Fruit fly (Drosophila melanogaster) whole organism, prepupa: ENCODE data around the gene Or85f.
A peak's percentile ranks its signal among the peaks of the same experiment; 100 is the strongest.

Source experiments
- Blimp-1 ChIP-seq: fragments of 200-800 bp; sonication (Bioruptor generic); optimal IDR thresholded peaks from 3 replicates; lab custom pipeline; 2017; ENCODE audit warnings: missing biosample characterization, missing genetic modification characterization, mild to moderate bottlenecking, moderate library complexity, missing genetic modification reagents
- CG10669 ChIP-seq: fragments of 200-800 bp; sonication (Bioruptor generic); optimal IDR thresholded peaks from 3 replicates; lab custom pipeline; 2018; ENCODE audit warnings: missing biosample characterization, mild to moderate bottlenecking, missing genetic modification characterization, moderate library complexity
- CG11294 ChIP-seq: fragments of 200-800 bp; sonication (Bioruptor generic); IDR thresholded peaks from 2 replicates; pipeline ENCODE4 v1.3.6; 2022; ENCODE audit warnings: missing biosample characterization, missing genetic modification characterization
- CG11762 ChIP-seq: fragments of 200-800 bp; sonication (Bioruptor generic); optimal IDR thresholded peaks from 3 replicates; lab custom pipeline; 2016; ENCODE audit warnings: missing biosample characterization, missing genetic modification characterization; ENCODE audit not compliant: insufficient read depth
- CG11902 ChIP-seq: fragments of 200-800 bp; sonication (Bioruptor generic); optimal IDR thresholded peaks from 3 replicates; lab custom pipeline; 2016; ENCODE audit warnings: missing biosample characterization, missing genetic modification characterization
- CG15336 ChIP-seq: fragments of 200-800 bp; sonication (Bioruptor generic); IDR thresholded peaks from 2 replicates; pipeline ENCODE4 v1.3.6; 2022; ENCODE audit warnings: missing biosample characterization, missing genetic modification characterization
- CG1621 ChIP-seq: fragments of 200-800 bp; sonication (Bioruptor generic); optimal IDR thresholded peaks from 3 replicates; lab custom pipeline; 2018; ENCODE audit warnings: missing biosample characterization, mild to moderate bottlenecking, missing genetic modification characterization
- CG16779 ChIP-seq: fragments of 200-800 bp; sonication (Bioruptor generic); optimal IDR thresholded peaks from 3 replicates; lab custom pipeline; 2017; ENCODE audit warnings: missing biosample characterization, mild to moderate bottlenecking, missing genetic modification characterization
- CG3032 ChIP-seq: fragments of 200-800 bp; optimal IDR thresholded peaks from 2 replicates; lab custom pipeline; 2019; ENCODE audit warnings: missing biosample characterization, mild to moderate bottlenecking, missing genetic modification characterization, moderate library complexity
- CG31627 ChIP-seq: fragments of 200-800 bp; sonication (Bioruptor generic); optimal IDR thresholded peaks from 3 replicates; lab custom pipeline; 2016; ENCODE audit warnings: missing biosample characterization, missing genetic modification characterization
- CG34406 ChIP-seq: fragments of 200-800 bp; sonication (Bioruptor generic); optimal IDR thresholded peaks from 3 replicates; lab custom pipeline; 2016; ENCODE audit warnings: missing biosample characterization, missing genetic modification characterization
- CG4318 ChIP-seq: fragments of 200-800 bp; sonication (Bioruptor generic); optimal IDR thresholded peaks from 3 replicates; lab custom pipeline; 2017; ENCODE audit warnings: missing biosample characterization, mild to moderate bottlenecking, missing genetic modification characterization
- CG6163 ChIP-seq: fragments of 200-800 bp; sonication (Bioruptor generic); IDR thresholded peaks from 3 replicates; pipeline ENCODE4 v1.3.6; 2022; ENCODE audit warnings: missing biosample characterization, missing genetic modification characterization
- CG6276 ChIP-seq: fragments of 200-800 bp; sonication (Bioruptor generic); optimal IDR thresholded peaks from 2 replicates; lab custom pipeline; 2017; ENCODE audit warnings: missing biosample characterization, mild to moderate bottlenecking, missing genetic modification characterization
- CG6792 ChIP-seq: fragments of 200-800 bp; sonication (Bioruptor generic); optimal IDR thresholded peaks from 3 replicates; lab custom pipeline; 2016; ENCODE audit warnings: missing biosample characterization, missing genetic modification characterization
- CG6808 ChIP-seq: fragments of 200-800 bp; sonication (Bioruptor generic); optimal IDR thresholded peaks from 3 replicates; lab custom pipeline; 2017; ENCODE audit warnings: missing biosample characterization, missing genetic modification characterization, mild to moderate bottlenecking, moderate library complexity, missing genetic modification reagents
- CG6854 ChIP-seq: fragments of 200-800 bp; sonication (Bioruptor generic); optimal IDR thresholded peaks from 2 replicates; lab custom pipeline; 2017; ENCODE audit warnings: missing biosample characterization, mild to moderate bottlenecking, missing genetic modification characterization
- CG7368 ChIP-seq: fragments of 200-800 bp; sonication (Bioruptor generic); optimal IDR thresholded peaks from 3 replicates; lab custom pipeline; 2016; ENCODE audit warnings: missing biosample characterization, missing genetic modification characterization
- CG8119 ChIP-seq: fragments of 200-800 bp; sonication (Bioruptor generic); IDR thresholded peaks from 3 replicates; pipeline ENCODE4 v1.3.6; 2022; ENCODE audit warnings: missing biosample characterization, missing genetic modification characterization
- CG8319 ChIP-seq: fragments of 200-800 bp; sonication (Bioruptor generic); optimal IDR thresholded peaks from 3 replicates; lab custom pipeline; 2016; ENCODE audit warnings: missing biosample characterization, missing genetic modification characterization
- CG8632 ChIP-seq: fragments of 200-800 bp; sonication (Bioruptor generic); optimal IDR thresholded peaks from 3 replicates; lab custom pipeline; 2016; ENCODE audit warnings: missing biosample characterization, missing genetic modification characterization
- Eip75B ChIP-seq: fragments of 200-800 bp; sonication (Bioruptor generic); optimal IDR thresholded peaks from 3 replicates; lab custom pipeline; 2016; ENCODE audit warnings: missing biosample characterization, missing genetic modification characterization
- Eip78C ChIP-seq: fragments of 200-800 bp; sonication (Bioruptor generic); peaks from one replicate; lab custom pipeline; 2016; ENCODE audit warnings: missing biosample characterization, missing genetic modification characterization
- Eip93F ChIP-seq: fragments of 200-800 bp; sonication (Bioruptor generic); optimal IDR thresholded peaks from 2 replicates; lab custom pipeline; 2016; ENCODE audit warnings: missing biosample characterization, mild to moderate bottlenecking, missing genetic modification characterization
- Ets21C ChIP-seq: fragments of 200-800 bp; sonication (Bioruptor generic); optimal IDR thresholded peaks from 3 replicates; lab custom pipeline; 2016; ENCODE audit warnings: missing biosample characterization, missing genetic modification characterization
- Ets96B ChIP-seq: fragments of 200-800 bp; optimal IDR thresholded peaks from 2 replicates; lab custom pipeline; 2019; ENCODE audit warnings: missing biosample characterization, mild to moderate bottlenecking, missing genetic modification characterization, moderate library complexity
- Gug ChIP-seq: fragments of 200-800 bp; sonication (Bioruptor generic); IDR thresholded peaks from 2 replicates; pipeline ENCODE4 v1.3.6; 2022; ENCODE audit warnings: missing biosample characterization, missing genetic modification characterization
- Hr39 ChIP-seq: fragments of 200-800 bp; sonication (Bioruptor generic); optimal IDR thresholded peaks from 2 replicates; lab custom pipeline; 2016; ENCODE audit warnings: missing biosample characterization, missing genetic modification characterization
- Hr4 ChIP-seq: fragments of 200-800 bp; sonication (Bioruptor generic); optimal IDR thresholded peaks from 3 replicates; lab custom pipeline; 2016; ENCODE audit warnings: missing biosample characterization, missing genetic modification characterization
- Lpt ChIP-seq: fragments of 200-800 bp; sonication (Bioruptor generic); optimal IDR thresholded peaks from 3 replicates; lab custom pipeline; 2016; ENCODE audit warnings: missing biosample characterization, missing genetic modification characterization
- OdsH ChIP-seq: fragments of 200-800 bp; sonication (Bioruptor generic); optimal IDR thresholded peaks from 3 replicates; lab custom pipeline; 2016; ENCODE audit warnings: missing biosample characterization, missing genetic modification characterization
- Smox ChIP-seq: fragments of 200-800 bp; sonication (Bioruptor generic); optimal IDR thresholded peaks from 3 replicates; lab custom pipeline; 2016; ENCODE audit warnings: missing biosample characterization, missing genetic modification characterization
- Sox102F ChIP-seq: fragments of 200-800 bp; sonication (Bioruptor generic); optimal IDR thresholded peaks from 2 replicates; lab custom pipeline; 2016; ENCODE audit warnings: missing biosample characterization, mild to moderate bottlenecking, missing genetic modification characterization
- Sox14 ChIP-seq: fragments of 200-800 bp; sonication (Bioruptor generic); optimal IDR thresholded peaks from 3 replicates; lab custom pipeline; 2016; ENCODE audit warnings: missing biosample characterization, missing genetic modification characterization
- achi ChIP-seq: fragments of 200-800 bp; sonication (Bioruptor generic); optimal IDR thresholded peaks from 3 replicates; lab custom pipeline; 2016; ENCODE audit warnings: missing biosample characterization, missing genetic modification characterization
- cyc ChIP-seq: fragments of 200-800 bp; sonication (Bioruptor generic); optimal IDR thresholded peaks from 3 replicates; lab custom pipeline; 2016; ENCODE audit warnings: missing biosample characterization, missing genetic modification characterization
- dac ChIP-seq: fragments of 200-800 bp; sonication (Bioruptor generic); optimal IDR thresholded peaks from 2 replicates; lab custom pipeline; 2017; ENCODE audit warnings: missing biosample characterization, mild to moderate bottlenecking, missing genetic modification characterization
- dsx ChIP-seq: fragments of 200-800 bp; optimal IDR thresholded peaks from 3 replicates; lab custom pipeline; 2019; ENCODE audit warnings: missing biosample characterization, mild to moderate bottlenecking, missing genetic modification characterization, moderate library complexity; ENCODE audit not compliant: poor library complexity, severe bottlenecking
- eg ChIP-seq: fragments of 200-800 bp; sonication (Bioruptor generic); IDR thresholded peaks from 3 replicates; pipeline ENCODE4 v1.3.6; 2022; ENCODE audit warnings: missing biosample characterization, missing genetic modification characterization
- fd59A ChIP-seq: fragments of 200-800 bp; sonication (Bioruptor generic); optimal IDR thresholded peaks from 2 replicates; lab custom pipeline; 2017; ENCODE audit warnings: missing biosample characterization, mild to moderate bottlenecking, missing genetic modification characterization, missing genetic modification reagents
- fd85E ChIP-seq: fragments of 200-800 bp; sonication (Bioruptor generic); optimal IDR thresholded peaks from 3 replicates; lab custom pipeline; 2016; ENCODE audit warnings: missing biosample characterization, missing genetic modification characterization
- fkh ChIP-seq: fragments of 200-800 bp; sonication (Bioruptor generic); optimal IDR thresholded peaks from 3 replicates; lab custom pipeline; 2017; ENCODE audit warnings: missing biosample characterization, mild to moderate bottlenecking, missing genetic modification characterization, moderate library complexity
- lz ChIP-seq: fragments of 200-800 bp; sonication (Bioruptor generic); optimal IDR thresholded peaks from 3 replicates; lab custom pipeline; 2016; ENCODE audit warnings: missing biosample characterization, missing genetic modification characterization
- pdm3 ChIP-seq: fragments of 200-800 bp; sonication (Bioruptor generic); optimal IDR thresholded peaks from 3 replicates; lab custom pipeline; 2016; ENCODE audit warnings: missing biosample characterization, missing genetic modification characterization
- salr ChIP-seq, 2 experiments: fragments of 200-800 bp; sonication (Bioruptor generic); optimal IDR thresholded peaks; 3 replicates each; lab custom pipeline; 2016 to 2018; ENCODE audit warnings: missing biosample characterization in 2 of 2, missing genetic modification characterization in 2 of 2, mild to moderate bottlenecking in 1 of 2
- svp ChIP-seq: fragments of 200-800 bp; sonication (Bioruptor generic); peaks from one replicate; lab custom pipeline; 2016; ENCODE audit warnings: missing biosample characterization, missing genetic modification characterization
- topi ChIP-seq: fragments of 200-800 bp; sonication (Bioruptor generic); optimal IDR thresholded peaks from 3 replicates; lab custom pipeline; 2016; ENCODE audit warnings: missing biosample characterization, missing genetic modification characterization
- vri ChIP-seq: fragments of 200-800 bp; sonication (Bioruptor generic); optimal IDR thresholded peaks from 3 replicates; lab custom pipeline; 2016; ENCODE audit warnings: missing biosample characterization, mild to moderate bottlenecking, missing genetic modification characterization

Gene Or85f

DNA sequence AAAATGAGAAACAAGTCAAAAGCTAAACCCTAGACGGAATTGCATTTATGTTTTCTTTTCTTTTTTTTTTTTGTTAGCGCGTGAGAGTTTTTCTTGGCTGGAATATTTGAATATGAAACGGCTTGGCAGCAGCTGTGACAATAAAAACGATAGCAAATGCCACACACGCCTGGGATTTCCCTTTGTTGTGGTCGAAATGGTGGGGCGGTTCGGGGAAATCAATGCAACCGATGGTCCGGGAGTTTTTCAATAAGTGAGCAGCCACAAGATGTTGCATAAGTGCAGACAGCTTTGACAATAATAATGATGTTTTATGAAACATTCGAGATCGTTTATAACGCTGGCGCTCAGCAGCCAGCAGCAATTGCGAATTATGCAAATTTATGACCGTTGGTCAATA, 21.2 kb upstream of the Or85f start:
- no peak for TF ChIP-seq dac

DNA sequence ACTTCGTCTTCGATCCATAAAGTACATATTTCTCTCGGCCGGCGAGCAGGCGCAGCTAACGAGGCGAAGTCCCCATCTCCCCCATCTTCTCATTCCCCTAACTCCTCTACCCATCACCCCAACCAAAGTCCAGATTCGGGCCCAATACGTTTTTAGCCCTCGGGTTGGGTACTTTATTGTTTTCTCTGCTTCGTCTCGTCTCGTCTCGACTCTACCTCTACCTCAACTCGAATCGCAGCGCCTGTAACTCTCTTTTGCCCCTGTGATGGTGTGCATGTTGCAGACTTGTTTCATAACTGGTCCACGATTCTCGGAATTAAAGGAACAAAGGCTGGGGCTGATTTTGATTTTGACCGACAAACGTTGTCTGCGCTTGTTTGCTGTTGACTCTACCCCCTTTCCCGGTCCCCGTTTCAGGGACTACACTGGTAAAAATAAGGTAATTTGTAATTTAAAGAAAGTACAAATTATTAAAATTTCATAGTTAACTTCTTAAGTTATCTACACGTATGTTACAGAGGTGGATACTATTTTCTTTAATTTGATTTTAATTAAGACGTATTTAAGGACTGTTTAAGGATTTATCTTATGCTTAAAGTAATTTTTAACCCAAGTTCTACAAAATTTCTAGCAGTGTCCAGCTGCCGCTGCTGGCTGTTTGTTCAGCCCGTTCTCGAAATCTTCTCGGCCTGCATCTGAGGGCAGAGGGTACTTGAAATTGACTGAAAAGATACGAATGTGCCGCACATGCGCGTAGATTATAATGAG, 19.2 kb upstream of the Or85f start:
- TF ChIP-seq topi (GFP tag; lab: Kevin White, UChicago) (peak; percentile 94), CG6854 (GFP tag; lab: Kevin White, UChicago) (peak; percentile 81), Ets96B (peak; percentile 88), CG6792 (peak; percentile 91), Blimp-1 (GFP tag; lab: Kevin White, UChicago) (peak; percentile 80), Eip93F (peak; percentile 78), CG6163 (GFP tag; lab: Robert Waterston, UW) (peak; percentile 70; the same call in 2 of the 3 replicates), fkh (peak; percentile 66), Sox14 (GFP tag; lab: Kevin White, UChicago) (peak; percentile 77), Eip75B (GFP tag; lab: Kevin White, UChicago) (peak; percentile 89), fd59A (peak; percentile 86), CG3032 (peak; percentile 92), Ets21C (GFP tag; lab: Kevin White, UChicago) (peak; percentile 74), Gug (peak; percentile 12; the same call in 1 of the 2 replicates), Eip78C (peak; percentile 98), eg (GFP tag; lab: Robert Waterston, UW) (peak; percentile 52), cyc (GFP tag; lab: Kevin White, UChicago) (peak; percentile 87), lz (GFP tag; lab: Kevin White, UChicago) (peak; percentile 92), Smox (GFP tag; lab: Kevin White, UChicago) (peak; percentile 88), CG11762 (GFP tag; lab: Kevin White, UChicago) (peak; percentile 70), CG1621 (peak; percentile 75), CG6276 (peak; percentile 23), svp (GFP tag; lab: Kevin White, UChicago) (peak; percentile 93), Hr4 (GFP tag; lab: Kevin White, UChicago) (peak; percentile 1), CG34406 (GFP tag; lab: Kevin White, UChicago) (peak; percentile 89), CG15336 (peak; percentile 42; the same call in 1 of the 2 replicates), salr (GFP tag; optimal IDR thresholded peaks at IDR 0.05; lab: Kevin White, UChicago) (peak; percentile 42 to 78), achi (GFP tag; lab: Kevin White, UChicago) (peak; percentile 86), CG8119 (peak; percentile 54; the same call in 2 of the 3 replicates), Lpt (peak; percentile 58), dac (no peak), CG8632 (peak; percentile 85), CG8319 (GFP tag; lab: Kevin White, UChicago) (peak; percentile 64), Hr39 (GFP tag; lab: Kevin White, UChicago) (peak; percentile 76), CG7368 (GFP tag; lab: Kevin White, UChicago) (peak; percentile 79), CG10669 (GFP tag; lab: Kevin White, UChicago) (peak; percentile 86), vri (GFP tag; lab: Kevin White, UChicago) (peak; percentile 90), fd85E (GFP tag; lab: Kevin White, UChicago) (no peak), CG4318 (peak; percentile 17), CG6808 (peak; percentile 90), CG31627 (GFP tag; lab: Kevin White, UChicago) (peak; percentile 76), CG16779 (tag; lab: Kevin White, UChicago) (peak; percentile 82), dsx (GFP tag; lab: Kevin White, UChicago) (peak; percentile 91), Sox102F (peak; percentile 91), CG11294 (0 out of 2 replicates have a peak, but pooled peaks have one; percentile 26), CG11902 (peak; percentile 66), OdsH (peak; percentile 71), pdm3 (GFP tag; lab: Kevin White, UChicago) (peak; percentile 81)
